Worm (Caenorhabditis elegans) whole organism, L1 larva: ENCODE measurements around the gene eif-2Balpha.

ENCODE experiments used
- hlh-17 ChIP-seq: fragments of 200-800 bp; sonication (Bioruptor generic); optimal IDR thresholded peaks from 2 replicates; lab custom pipeline; 2018; ENCODE audit warnings: missing genetic modification characterization, mild to moderate bottlenecking, missing compliant biosample characterization, moderate library complexity, borderline replicate concordance
- nhr-28 ChIP-seq: fragments of 150-350 bp; optimal IDR thresholded peaks from 2 replicates; lab custom pipeline; 2014; ENCODE audit warnings: missing biosample characterization, missing genetic modification characterization
- zag-1 ChIP-seq: fragments of 150-350 bp; optimal IDR thresholded peaks from 2 replicates; lab custom pipeline; 2014; ENCODE audit warnings: missing biosample characterization, missing genetic modification characterization
- ztf-11 ChIP-seq, 2 experiments: sonication (generic microtip); optimal IDR thresholded peaks; 2 replicates each; lab custom pipeline; 2016 to 2017; ENCODE audit warnings: missing genetic modification characterization in 2 of 2, missing biosample characterization in 1 of 2, missing compliant biosample characterization in 1 of 2

- TF ChIP-seq nhr-28 (tag; lab: Kevin White, UChicago) (no peak), ztf-11 (tag; optimal IDR thresholded peaks at IDR 0.05; lab: Kevin White, UChicago) (no peak), zag-1 (tag; lab: Kevin White, UChicago) (no peak), hlh-17 (no peak)
Measured at ce11 chrIII:9542816-9543215, at the start of gene eif-2Balpha.
